Fruit fly (Drosophila melanogaster): ENCODE data around the gene CG17652.

The CG17652 gene

dm6 chr2L:1723135-1723936 is 8.8 kb downstream of the CG17652 start:
- TF ChIP-seq Pif1B (GFP tag; optimal IDR thresholded peaks at IDR 0.05), result peak; percentile 2
- TF ChIP-seq CG17806 (tag; optimal IDR thresholded peaks at IDR 0.05), result no peak
- TF ChIP-seq Ets98B (GFP tag; IDR thresholded peaks at IDR 0.05), result no peak
- peak; percentile 23 for TF ChIP-seq Pif1A (GFP tag; optimal IDR thresholded peaks at IDR 0.05)
- no peak for TF ChIP-seq CG13204 (GFP tag; optimal IDR thresholded peaks at IDR 0.05)
- TF ChIP-seq rn (GFP tag; IDR thresholded peaks at IDR 0.05), result no peak
- TF ChIP-seq CG8159 (tag; optimal IDR thresholded peaks at IDR 0.05), result no peak
- peak; percentile 49; the same call in 1 of the 3 replicates for TF ChIP-seq CG4496 (GFP tag; IDR thresholded peaks at IDR 0.05)
- TF ChIP-seq CG14655 (GFP tag; optimal IDR thresholded peaks at IDR 0.05), result peak; percentile 11
- TF ChIP-seq CG15710 (tag; optimal IDR thresholded peaks at IDR 0.05), result peak; percentile 5
- TF ChIP-seq CG8301 (tag; optimal IDR thresholded peaks at IDR 0.05), result peak; percentile 8
- TF ChIP-seq gl (tag; optimal IDR thresholded peaks at IDR 0.05), result peak; percentile 35
- peak; percentile 79 for TF ChIP-seq EcR (GFP tag; optimal IDR thresholded peaks at IDR 0.05)
- TF ChIP-seq CG9948 (tag; optimal IDR thresholded peaks at IDR 0.05), result no peak
- no peak for TF ChIP-seq CG32121 (GFP tag; IDR thresholded peaks at IDR 0.05)
- TF ChIP-seq Snoo (tag; optimal IDR thresholded peaks at IDR 0.05), result peak; percentile 17
- TF ChIP-seq fd96Ca (GFP tag; IDR thresholded peaks at IDR 0.05), result peak; percentile 10; the same call in 1 of the 3 replicates
- no peak for TF ChIP-seq CG34367 (tag; optimal IDR thresholded peaks at IDR 0.05)

dm6 chr2L:1722260-1722659 is 9.9 kb downstream of the CG17652 start:
- TF ChIP-seq Snoo (tag; optimal IDR thresholded peaks at IDR 0.05) (no peak), CG4496 (GFP tag; IDR thresholded peaks at IDR 0.05) (0 out of 3 replicates have a peak, but pooled peaks have one; percentile 8)

dm6 chr2L:1720846-1721506 is 11.2 kb downstream of the CG17652 start:
- TF ChIP-seq EcR (GFP tag; optimal IDR thresholded peaks at IDR 0.05), result peak; percentile 20
- no peak for TF ChIP-seq fd96Ca (GFP tag; IDR thresholded peaks at IDR 0.05)

- TF ChIP-seq Ets98B (GFP tag; IDR thresholded peaks at IDR 0.05), result no peak
- TF ChIP-seq gl (tag; optimal IDR thresholded peaks at IDR 0.05), result no peak
- no peak for TF ChIP-seq CG15710 (tag; optimal IDR thresholded peaks at IDR 0.05)
- peak; percentile 16 for TF ChIP-seq EcR (GFP tag; optimal IDR thresholded peaks at IDR 0.05)
These were observed 12.2 kb downstream of the CG17652 start for dm6 chr2L:1719971-1720370.

- TF ChIP-seq fd96Ca (GFP tag; IDR thresholded peaks at IDR 0.05) (no peak), D1 (tag; optimal IDR thresholded peaks at IDR 0.05) (no peak), EcR (GFP tag; optimal IDR thresholded peaks at IDR 0.05) (no peak), Ets98B (GFP tag; IDR thresholded peaks at IDR 0.05) (no peak), CG14655 (GFP tag; optimal IDR thresholded peaks at IDR 0.05) (no peak), CG9948 (tag; optimal IDR thresholded peaks at IDR 0.05) (no peak), Pif1A (GFP tag; optimal IDR thresholded peaks at IDR 0.05) (no peak)
These were observed 14.9 kb downstream of the CG17652 start for dm6 chr2L:1717247-1717646.

- no peak for TF ChIP-seq Pif1B (GFP tag; optimal IDR thresholded peaks at IDR 0.05)
- TF ChIP-seq CG32121 (GFP tag; IDR thresholded peaks at IDR 0.05), result no peak
- TF ChIP-seq fd96Ca (GFP tag; IDR thresholded peaks at IDR 0.05), result no peak
- TF ChIP-seq rn (GFP tag; IDR thresholded peaks at IDR 0.05), result no peak
- TF ChIP-seq Snoo (tag; optimal IDR thresholded peaks at IDR 0.05), result no peak
- no peak for TF ChIP-seq CG14655 (GFP tag; optimal IDR thresholded peaks at IDR 0.05)
- TF ChIP-seq gl (tag; optimal IDR thresholded peaks at IDR 0.05), result no peak
- TF ChIP-seq CG12605 (GFP tag; IDR thresholded peaks at IDR 0.05), result no peak
- TF ChIP-seq CG13204 (GFP tag; optimal IDR thresholded peaks at IDR 0.05), result no peak
- TF ChIP-seq D1 (tag; optimal IDR thresholded peaks at IDR 0.05), result no peak
- no peak for TF ChIP-seq CG9948 (tag; optimal IDR thresholded peaks at IDR 0.05)
- no peak for TF ChIP-seq Pif1A (GFP tag; optimal IDR thresholded peaks at IDR 0.05)
- no peak for TF ChIP-seq CG8159 (tag; optimal IDR thresholded peaks at IDR 0.05)
These were observed 16.3 kb downstream of the CG17652 start, which contains the start of gene frtz for dm6 chr2L:1715699-1716333. TSS of gene frtz (minus strand) at chr2L:1715851.

- TF ChIP-seq Snoo (tag; optimal IDR thresholded peaks at IDR 0.05) (no peak), CG34367 (tag; optimal IDR thresholded peaks at IDR 0.05) (no peak), CG9948 (tag; optimal IDR thresholded peaks at IDR 0.05) (no peak), CG12605 (GFP tag; IDR thresholded peaks at IDR 0.05) (no peak), CG17806 (tag; optimal IDR thresholded peaks at IDR 0.05) (no peak), CG14655 (GFP tag; optimal IDR thresholded peaks at IDR 0.05) (no peak), CG15710 (tag; optimal IDR thresholded peaks at IDR 0.05) (no peak), EcR (GFP tag; optimal IDR thresholded peaks at IDR 0.05) (no peak), Pif1A (GFP tag; optimal IDR thresholded peaks at IDR 0.05) (no peak), CG8301 (tag; optimal IDR thresholded peaks at IDR 0.05) (no peak), gl (tag; optimal IDR thresholded peaks at IDR 0.05) (no peak), D1 (tag; optimal IDR thresholded peaks at IDR 0.05) (no peak), CG32121 (GFP tag; IDR thresholded peaks at IDR 0.05) (no peak), fd96Ca (GFP tag; IDR thresholded peaks at IDR 0.05) (no peak), CG8159 (tag; optimal IDR thresholded peaks at IDR 0.05) (no peak), CG13204 (GFP tag; optimal IDR thresholded peaks at IDR 0.05) (no peak), rn (GFP tag; IDR thresholded peaks at IDR 0.05) (no peak)
These were observed 21.9 kb downstream of the CG17652 start, which contains the start of the genes CG17660 and mRpL48 for dm6 chr2L:1710224-1710623. TSS of gene CG17660 (minus strand) at chr2L:1710421. TSS of gene mRpL48 (plus strand) at chr2L:1710462.
